Fruit fly (Drosophila melanogaster): Measurements from ENCODE around the gene CG13806.

The CG13806 gene

dm6 chr3L:2243846-2244528, 22.2 kb upstream of the CG13806 start, which contains the start of gene CG32301 (continued):
- TF ChIP-seq CG14441 (GFP tag; IDR thresholded peaks at IDR 0.05), result no peak
- no peak for TF ChIP-seq CG9932 (GFP tag; IDR thresholded peaks at IDR 0.05)
- TF ChIP-seq tll (GFP tag; optimal IDR thresholded peaks at IDR 0.05), result no peak
- TF ChIP-seq bigmax (GFP tag; optimal IDR thresholded peaks at IDR 0.05), result no peak
- no peak for TF ChIP-seq Dek (tag; optimal IDR thresholded peaks at IDR 0.05)
- no peak for TF ChIP-seq ems (GFP tag; optimal IDR thresholded peaks at IDR 0.05)
- no peak for TF ChIP-seq Lim3 (GFP tag; IDR thresholded peaks at IDR 0.05)
- TF ChIP-seq CG11093 (GFP tag; IDR thresholded peaks at IDR 0.05), result no peak
- TF ChIP-seq CG17328 (GFP tag; IDR thresholded peaks at IDR 0.05), result no peak
- peak; percentile 83 for TF ChIP-seq CG6791 (GFP tag; IDR thresholded peaks at IDR 0.05; ENCODE audit: partially characterized antibody)
- no peak for TF ChIP-seq Bteb2 (GFP tag; optimal IDR thresholded peaks at IDR 0.05)
- no peak for TF ChIP-seq Xbp1 (GFP tag; optimal IDR thresholded peaks at IDR 0.05)
- no peak for TF ChIP-seq CG12071 (GFP tag; optimal IDR thresholded peaks at IDR 0.05)
- no peak for TF ChIP-seq Six4 (GFP tag; optimal IDR thresholded peaks at IDR 0.05)
- TF ChIP-seq CG9876 (GFP tag; optimal IDR thresholded peaks at IDR 0.05), result no peak
- TF ChIP-seq CoRest (tag; optimal IDR thresholded peaks at IDR 0.05), result peak; percentile 27
- TF ChIP-seq zfh1 (GFP tag; IDR thresholded peaks at IDR 0.05), result no peak
- no peak for TF ChIP-seq fu2 (GFP tag; optimal IDR thresholded peaks at IDR 0.05)
- no peak for TF ChIP-seq NFAT (GFP tag; IDR thresholded peaks at IDR 0.05)
- TF ChIP-seq vfl (GFP tag; optimal IDR thresholded peaks at IDR 0.05), result no peak
- no peak for TF ChIP-seq her (GFP tag; optimal IDR thresholded peaks at IDR 0.05)
- TF ChIP-seq CG4424 (GFP tag; optimal IDR thresholded peaks at IDR 0.05), result no peak
- no peak for TF ChIP-seq salm (tag; optimal IDR thresholded peaks at IDR 0.05)
- TF ChIP-seq da (GFP tag; optimal IDR thresholded peaks at IDR 0.05), result no peak
- no peak for TF ChIP-seq CG15696 (tag; optimal IDR thresholded peaks at IDR 0.05)
- no peak for TF ChIP-seq CG6854 (GFP tag; optimal IDR thresholded peaks at IDR 0.05)
- 0 out of 3 replicates have a peak, but pooled peaks have one; percentile 25 for TF ChIP-seq CG7963 (GFP tag; IDR thresholded peaks at IDR 0.05; ENCODE audit: partially characterized antibody)
- TF ChIP-seq Hr51 (GFP tag; optimal IDR thresholded peaks at IDR 0.05), result no peak
- TF ChIP-seq sug (tag; optimal IDR thresholded peaks at IDR 0.05), result no peak
- no peak for TF ChIP-seq D19A (tag; optimal IDR thresholded peaks at IDR 0.05)
- TF ChIP-seq Fer1 (GFP tag; optimal IDR thresholded peaks at IDR 0.05), result no peak
- TF ChIP-seq CG6689 (GFP tag; IDR thresholded peaks at IDR 0.05), result no peak
- no peak for TF ChIP-seq Dbx (GFP tag; IDR thresholded peaks at IDR 0.05)
- TF ChIP-seq TFAM (GFP tag; optimal IDR thresholded peaks at IDR 0.05), result no peak
- peak; percentile 29; the same call in 1 of the 2 replicates for TF ChIP-seq ato (GFP tag; IDR thresholded peaks at IDR 0.05; ENCODE audit: partially characterized antibody)
- no peak for TF ChIP-seq CG7786 (GFP tag; optimal IDR thresholded peaks at IDR 0.05)
- TF ChIP-seq CG17912 (GFP tag; optimal IDR thresholded peaks at IDR 0.05), result no peak
- no peak for TF ChIP-seq CG4360 (GFP tag; IDR thresholded peaks at IDR 0.05)
- no peak for TF ChIP-seq nmo (GFP tag; optimal IDR thresholded peaks at IDR 0.05)
- TF ChIP-seq lab (GFP tag; optimal IDR thresholded peaks at IDR 0.05), result no peak
- TF ChIP-seq CG15011 (GFP tag; optimal IDR thresholded peaks at IDR 0.05), result no peak
- no peak for TF ChIP-seq tna (GFP tag; IDR thresholded peaks at IDR 0.05; ENCODE audit: partially characterized antibody)
- no peak for TF ChIP-seq GATAe (GFP tag; conservative IDR thresholded peaks at IDR 0.05)
- TF ChIP-seq sr (GFP tag; IDR thresholded peaks at IDR 0.05), result no peak
- TF ChIP-seq Atf-2 (GFP tag; optimal IDR thresholded peaks at IDR 0.05), result no peak
- no peak for TF ChIP-seq CG32767 (GFP tag; IDR thresholded peaks at IDR 0.05)
- TF ChIP-seq mam (GFP tag; optimal IDR thresholded peaks at IDR 0.05), result no peak
- TF ChIP-seq CG12659 (GFP tag; optimal IDR thresholded peaks at IDR 0.05), result no peak
- no peak for TF ChIP-seq chif (GFP tag; optimal IDR thresholded peaks at IDR 0.05)
- peak in 1 of 2 experiments; percentile 41 for TF ChIP-seq Hr78 (GFP tag; optimal IDR thresholded peaks at IDR 0.05)

Measured in whole organism, embryonic.